Worm (Caenorhabditis elegans): ENCODE measurements around the gene abhd-5.2.

abhd-5.2 gene

ce11 chrV:4806859-4807258, 37.6 kb upstream of the abhd-5.2 start:
- TF ChIP-seq unc-42 (tag; optimal IDR thresholded peaks at IDR 0.05) (no peak), tbx-2 (tag; optimal IDR thresholded peaks at IDR 0.05) (peak; percentile 3), C08G9.2 (tag; optimal IDR thresholded peaks at IDR 0.05) (no peak), fax-1 (tag; optimal IDR thresholded peaks at IDR 0.05) (no peak), ttx-3 (tag; optimal IDR thresholded peaks at IDR 0.05) (no peak)

- TF ChIP-seq ceh-19 (GFP tag; optimal IDR thresholded peaks at IDR 0.05): peak; percentile 31
- no peak for TF ChIP-seq odd-2 (tag; optimal IDR thresholded peaks at IDR 0.05)
- TF ChIP-seq sox-4 (tag; optimal IDR thresholded peaks at IDR 0.05): no peak
- peak; percentile 26 for TF ChIP-seq ceh-2 (tag; optimal IDR thresholded peaks at IDR 0.05)
- peak; percentile 57 for TF ChIP-seq ceh-31 (tag; optimal IDR thresholded peaks at IDR 0.05)
- peak; percentile 24 for TF ChIP-seq unc-42 (tag; optimal IDR thresholded peaks at IDR 0.05)
- peak; percentile 43 for TF ChIP-seq unc-55 (GFP tag; optimal IDR thresholded peaks at IDR 0.05)
- TF ChIP-seq hlh-8 (tag; optimal IDR thresholded peaks at IDR 0.05): peak; percentile 4
- peak; percentile 43 for TF ChIP-seq pros-1 (tag; optimal IDR thresholded peaks at IDR 0.05)
- TF ChIP-seq nfya-1 (tag; optimal IDR thresholded peaks at IDR 0.05): peak; percentile 56
- TF ChIP-seq ceh-34 (tag; optimal IDR thresholded peaks at IDR 0.05): peak; percentile 29
- no peak for TF ChIP-seq nhr-11 (tag; optimal IDR thresholded peaks at IDR 0.05)
- TF ChIP-seq gmeb-2 (tag; optimal IDR thresholded peaks at IDR 0.05): no peak
- no peak for TF ChIP-seq ceh-6 (GFP tag; optimal IDR thresholded peaks at IDR 0.05)
- peak; percentile 40 for TF ChIP-seq tbx-2 (tag; optimal IDR thresholded peaks at IDR 0.05)
- no peak for TF ChIP-seq lin-11 (tag; optimal IDR thresholded peaks at IDR 0.05)
- TF ChIP-seq zip-5 (tag; optimal IDR thresholded peaks at IDR 0.05): no peak
- TF ChIP-seq tbx-7 (tag; optimal IDR thresholded peaks at IDR 0.05): no peak
- no peak for TF ChIP-seq ahr-1 (tag; optimal IDR thresholded peaks at IDR 0.05)
- no peak for TF ChIP-seq ceh-14 (tag; optimal IDR thresholded peaks at IDR 0.05)
- no peak for TF ChIP-seq Y22D7AL.16 (tag; optimal IDR thresholded peaks at IDR 0.05)
- no peak for TF ChIP-seq lim-6 (tag; optimal IDR thresholded peaks at IDR 0.05)
- peak; percentile 43 for TF ChIP-seq ceh-18 (tag; optimal IDR thresholded peaks at IDR 0.05)
These were observed 33.8 kb upstream of the abhd-5.2 start for ce11 chrV:4810653-4811052.

ce11 chrV:4813825-4814224, 30.7 kb upstream of the abhd-5.2 start:
- TF ChIP-seq ref-2 (tag; optimal IDR thresholded peaks at IDR 0.05) (no peak), mec-3 (tag; optimal IDR thresholded peaks at IDR 0.05; ENCODE audit: borderline replicate concordance) (no peak), elt-2 (tag; optimal IDR thresholded peaks at IDR 0.05) (no peak), nfya-1 (tag; optimal IDR thresholded peaks at IDR 0.05) (peak; percentile 53)

- TF ChIP-seq ceh-34 (tag; optimal IDR thresholded peaks at IDR 0.05) (no peak), ets-4 (tag; optimal IDR thresholded peaks at IDR 0.05) (no peak), ceh-24 (tag; optimal IDR thresholded peaks at IDR 0.05) (no peak), hlh-15 (tag; optimal IDR thresholded peaks at IDR 0.05) (no peak), C38D4.7 (GFP tag; optimal IDR thresholded peaks at IDR 0.05) (no peak), elt-2 (tag; optimal IDR thresholded peaks at IDR 0.05) (no peak), unc-42 (tag; optimal IDR thresholded peaks at IDR 0.05) (no peak), pat-9 (tag; optimal IDR thresholded peaks at IDR 0.05) (no peak)
These were observed 25.9 kb upstream of the abhd-5.2 start, which contains the start of gene ccep-97 for ce11 chrV:4818563-4818962. TSS of gene ccep-97 (minus strand) at chrV:4818663.

ce11 chrV:4820601-4821000, 23.9 kb upstream of the abhd-5.2 start:
- TF ChIP-seq lim-6 (tag; optimal IDR thresholded peaks at IDR 0.05) (no peak), zip-5 (tag; optimal IDR thresholded peaks at IDR 0.05) (no peak), pros-1 (tag; optimal IDR thresholded peaks at IDR 0.05) (no peak), ahr-1 (tag; optimal IDR thresholded peaks at IDR 0.05) (no peak)
